Fruit fly (Drosophila melanogaster) Kc167 (cell line): ENCODE measurements around the gene Hira.

Experiments used
- Sin3A ChIP-seq: fragments of >200 bp; optimal IDR thresholded peaks from 2 replicates; lab custom pipeline; 2018; ENCODE audit warnings: missing external identifiers
- h ChIP-seq: fragments of >200 bp; optimal IDR thresholded peaks from 3 replicates; lab custom pipeline; 2018; ENCODE audit warnings: missing external identifiers
- insv ChIP-seq: fragments of >200 bp; optimal IDR thresholded peaks from 3 replicates; lab custom pipeline; 2018; ENCODE audit warnings: missing external identifiers
- psq ChIP-seq: fragments of >200 bp; optimal IDR thresholded peaks from 2 replicates; lab custom pipeline; 2017; ENCODE audit warnings: missing external identifiers

DNA sequence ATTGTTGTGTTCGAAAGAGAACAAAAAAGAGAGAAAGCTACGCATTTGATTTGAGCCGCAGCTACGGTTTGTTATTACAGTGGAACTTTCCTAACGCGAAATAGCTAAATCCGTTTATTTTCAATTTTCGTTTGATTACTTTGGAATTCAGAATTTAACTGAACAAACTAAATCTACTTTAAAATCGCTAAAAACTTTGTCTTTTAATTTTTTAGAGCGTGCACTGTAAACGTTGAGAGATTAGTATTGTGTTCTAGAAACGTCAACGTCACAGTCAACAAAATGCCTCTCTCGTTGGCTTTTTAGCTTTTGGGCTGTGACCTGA lies 29.2 kb upstream of the Hira start:
- no peak for TF ChIP-seq psq
- TF ChIP-seq h = no peak
- TF ChIP-seq insv (lab: Kevin White, UChicago) = no peak
- TF ChIP-seq Sin3A (lab: Kevin White, UChicago) = no peak
